Worm (Caenorhabditis elegans) whole organism, late embryonic: ENCODE results near the gene C23H5.11.

Experiments
- C08G9.2 ChIP-seq: sonication (generic microtip); optimal IDR thresholded peaks from 2 replicates; lab custom pipeline; 2016; ENCODE audit warnings: mild to moderate bottlenecking, missing genetic modification characterization, moderate library complexity, missing compliant biosample characterization
- C38D4.7 ChIP-seq: fragments of 200-800 bp; sonication (Bioruptor generic); optimal IDR thresholded peaks from 2 replicates; lab custom pipeline; 2018; ENCODE audit warnings: mild to moderate bottlenecking, missing genetic modification characterization, moderate library complexity, missing compliant biosample characterization
- F13H6.1 ChIP-seq: sonication (generic microtip); optimal IDR thresholded peaks from 2 replicates; lab custom pipeline; 2016; ENCODE audit warnings: missing genetic modification characterization, missing compliant biosample characterization
- ahr-1 ChIP-seq: sonication (generic microtip); optimal IDR thresholded peaks from 2 replicates; lab custom pipeline; 2016; ENCODE audit warnings: missing genetic modification characterization, missing compliant biosample characterization
- ceh-18 ChIP-seq: sonication (generic microtip); optimal IDR thresholded peaks from 2 replicates; lab custom pipeline; 2016; ENCODE audit warnings: missing genetic modification characterization, missing compliant biosample characterization
- ceh-2 ChIP-seq: sonication (generic microtip); optimal IDR thresholded peaks from 2 replicates; lab custom pipeline; 2016; ENCODE audit warnings: missing genotype, missing genetic modification characterization, missing compliant biosample characterization
- ceh-24 ChIP-seq: sonication (generic microtip); optimal IDR thresholded peaks from 2 replicates; lab custom pipeline; 2016; ENCODE audit warnings: mild to moderate bottlenecking, missing genetic modification characterization, missing compliant biosample characterization
- ceh-30 ChIP-seq: fragments of 150-350 bp; optimal IDR thresholded peaks from 2 replicates; lab custom pipeline; 2014; ENCODE audit warnings: missing biosample characterization, missing genetic modification characterization
- ceh-45 ChIP-seq: fragments of 200-800 bp; sonication (Bioruptor generic); IDR thresholded peaks from 2 replicates; pipeline ENCODE4 v1.3.6; 2022; ENCODE audit warnings: missing genetic modification reagents, missing genetic modification characterization, missing compliant biosample characterization
- ceh-9 ChIP-seq: sonication (generic microtip); optimal IDR thresholded peaks from 2 replicates; lab custom pipeline; 2016; ENCODE audit warnings: mild to moderate bottlenecking, missing genetic modification characterization, inconsistent platforms, missing compliant biosample characterization
- che-1 ChIP-seq: sonication (generic microtip); optimal IDR thresholded peaks from 2 replicates; lab custom pipeline; 2016; ENCODE audit warnings: mild to moderate bottlenecking, missing genetic modification characterization, missing compliant biosample characterization
- elt-2 ChIP-seq: sonication (generic microtip); optimal IDR thresholded peaks from 2 replicates; lab custom pipeline; 2016; ENCODE audit warnings: missing genetic modification reagents, missing genetic modification characterization, missing compliant biosample characterization
- ets-4 ChIP-seq: sonication (generic microtip); optimal IDR thresholded peaks from 2 replicates; lab custom pipeline; 2016; ENCODE audit warnings: missing genetic modification characterization, missing compliant biosample characterization
- eyg-1 ChIP-seq: sonication (generic microtip); optimal IDR thresholded peaks from 2 replicates; lab custom pipeline; 2016; ENCODE audit warnings: missing genotype, missing genetic modification characterization, missing compliant biosample characterization
- fkh-10 ChIP-seq: fragments of 150-350 bp; optimal IDR thresholded peaks from 2 replicates; lab custom pipeline; 2014; ENCODE audit warnings: missing biosample characterization, missing genetic modification reagents, missing genetic modification characterization
- gmeb-2 ChIP-seq: sonication (generic microtip); optimal IDR thresholded peaks from 2 replicates; lab custom pipeline; 2016; ENCODE audit warnings: missing genetic modification characterization, inconsistent platforms, missing compliant biosample characterization
- hlh-8 ChIP-seq: sonication (generic microtip); optimal IDR thresholded peaks from 2 replicates; lab custom pipeline; 2016; ENCODE audit warnings: missing genotype, missing genetic modification characterization, missing compliant biosample characterization
- lim-6 ChIP-seq: sonication (generic microtip); optimal IDR thresholded peaks from 2 replicates; lab custom pipeline; 2016; ENCODE audit warnings: missing genetic modification characterization, missing compliant biosample characterization
- nhr-11 ChIP-seq: fragments of 150-350 bp; optimal IDR thresholded peaks from 2 replicates; lab custom pipeline; 2014; ENCODE audit warnings: missing biosample characterization, missing genetic modification characterization
- nhr-232 ChIP-seq: sonication (generic microtip); optimal IDR thresholded peaks from 2 replicates; lab custom pipeline; 2016; ENCODE audit warnings: missing genetic modification characterization, missing compliant biosample characterization
- pag-3 ChIP-seq: sonication (generic microtip); optimal IDR thresholded peaks from 2 replicates; lab custom pipeline; 2016; ENCODE audit warnings: missing compliant biosample characterization, missing genetic modification characterization, borderline replicate concordance
- pha-2 ChIP-seq: sonication (generic microtip); optimal IDR thresholded peaks from 2 replicates; lab custom pipeline; 2017; ENCODE audit warnings: mild to moderate bottlenecking, missing genetic modification characterization, missing compliant biosample characterization
- ref-2 ChIP-seq: sonication (generic microtip); optimal IDR thresholded peaks from 2 replicates; lab custom pipeline; 2016; ENCODE audit warnings: missing genetic modification characterization, missing compliant biosample characterization
- rnt-1 ChIP-seq: sonication (generic microtip); optimal IDR thresholded peaks from 2 replicates; lab custom pipeline; 2016; ENCODE audit warnings: missing genetic modification characterization, missing compliant biosample characterization
- sdc-2 ChIP-seq: sonication (generic microtip); optimal IDR thresholded peaks from 2 replicates; lab custom pipeline; 2016; ENCODE audit warnings: missing genotype, missing genetic modification characterization, missing compliant biosample characterization
- sox-4 ChIP-seq: sonication (generic microtip); optimal IDR thresholded peaks from 2 replicates; lab custom pipeline; 2017; ENCODE audit warnings: mild to moderate bottlenecking, missing genetic modification characterization, inconsistent platforms, missing compliant biosample characterization
- syd-9 ChIP-seq: sonication (generic microtip); optimal IDR thresholded peaks from 2 replicates; lab custom pipeline; 2016; ENCODE audit warnings: mild to moderate bottlenecking, missing genetic modification characterization, moderate library complexity, missing compliant biosample characterization
- unc-3 ChIP-seq, 2 experiments: fragments of 200-800 bp in 1 of 2; sonication (Bioruptor generic) in 1 of 2; sonication (generic microtip) in 1 of 2; conservative IDR thresholded peaks in 1 of 2; optimal IDR thresholded peaks in 1 of 2; 2 replicates each; pipeline versions ENCODE4 v1.3.6 to Lab custom; 2016 to 2022; ENCODE audit warnings: missing compliant biosample characterization in 2 of 2, missing genetic modification characterization in 2 of 2, missing genetic modification reagents in 1 of 2
- unc-42 ChIP-seq: sonication (generic microtip); optimal IDR thresholded peaks from 2 replicates; lab custom pipeline; 2016; ENCODE audit warnings: missing genotype, missing genetic modification characterization, missing compliant biosample characterization
- unc-55 ChIP-seq: sonication (generic microtip); optimal IDR thresholded peaks from 2 replicates; lab custom pipeline; 2017; ENCODE audit warnings: missing biosample characterization, missing genetic modification reagents, missing genetic modification characterization
- unc-86 ChIP-seq: sonication (generic microtip); optimal IDR thresholded peaks from 2 replicates; lab custom pipeline; 2016; ENCODE audit warnings: missing genetic modification characterization, missing compliant biosample characterization
- zip-5 ChIP-seq: sonication (generic microtip); optimal IDR thresholded peaks from 2 replicates; lab custom pipeline; 2016; ENCODE audit warnings: missing genetic modification characterization, missing compliant biosample characterization

The C23H5.11 gene

DNA sequence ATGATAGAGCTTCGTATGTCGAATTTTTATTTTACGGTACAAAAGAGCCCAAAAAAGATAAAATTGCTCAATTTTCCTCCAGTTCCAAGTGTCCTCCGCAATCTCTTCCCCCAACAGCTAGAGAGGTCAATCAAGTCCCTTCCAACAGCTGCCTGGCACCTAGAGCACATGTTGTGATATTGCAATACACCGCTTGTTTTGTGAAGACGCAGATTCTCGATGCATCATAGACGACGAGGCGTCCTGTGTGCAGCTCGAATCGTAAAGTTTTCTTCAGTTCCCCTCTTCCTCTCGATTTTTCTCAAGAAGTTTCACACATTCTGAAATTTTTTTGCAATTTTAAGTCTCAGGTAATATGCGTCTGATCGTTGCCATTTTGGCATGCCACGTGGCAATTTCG, 36.9 kb upstream of the C23H5.11 start, which contains the start of gene test-1:
test-1 (plus strand) TSS at position 345 of the 400 bp plus-strand sequence.
- TF ChIP-seq zip-5 (no peak), unc-42 (no peak), hlh-8 (tag; lab: Kevin White, UChicago) (peak; percentile 43), unc-55 (GFP tag; lab: Kevin White, UChicago) (peak; percentile 18), nhr-11 (tag; lab: Kevin White, UChicago) (no peak)

- TF ChIP-seq F13H6.1 (no peak), eyg-1 (tag; lab: Kevin White, UChicago) (no peak), pha-2 (tag; lab: Kevin White, UChicago) (no peak), ceh-30 (tag; lab: Kevin White, UChicago) (no peak), sox-4 (tag; lab: Kevin White, UChicago) (no peak), ets-4 (tag; lab: Kevin White, UChicago) (no peak), lim-6 (tag; lab: Kevin White, UChicago) (no peak), hlh-8 (tag; lab: Kevin White, UChicago) (no peak), rnt-1 (tag; lab: Kevin White, UChicago) (no peak), gmeb-2 (tag; lab: Kevin White, UChicago) (no peak), syd-9 (tag; lab: Kevin White, UChicago) (no peak)
- TF ChIP-seq, all 69 proteins: peak for 0
Observed at ce11 chrIV:2133431-2133940, 33.8 kb upstream of the C23H5.11 start, which contains the start of gene C23H5.12. TSS of gene C23H5.12 (plus strand) at chrIV:2133481.

DNA sequence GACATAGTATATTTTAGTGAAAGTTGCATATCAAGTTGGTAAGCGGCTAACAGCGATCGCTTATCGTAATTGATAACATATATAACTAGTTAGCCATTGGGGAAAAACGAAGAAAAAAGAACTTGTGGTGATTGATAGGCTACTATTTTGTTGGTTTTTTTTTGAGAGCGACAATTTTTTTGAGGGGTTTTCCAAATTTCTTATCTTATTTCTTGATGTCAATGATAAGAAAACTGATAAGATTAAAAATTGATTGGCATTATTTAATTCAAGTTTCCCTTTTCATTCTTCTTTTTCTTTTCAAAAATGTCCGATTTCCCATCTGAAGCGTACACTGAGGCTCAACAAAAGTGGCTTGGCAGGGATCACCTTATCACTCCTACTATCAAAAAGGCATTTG, 31.0 kb upstream of the C23H5.11 start, which contains the start of gene prmt-6:
prmt-6 (plus strand) TSS at position 252 of the 400 bp plus-strand sequence.
- peak; percentile 80 for TF ChIP-seq elt-2 (tag; lab: Kevin White, UChicago)
- TF ChIP-seq ceh-45 (GFP tag; lab: Robert Waterston, UW): no peak

- TF ChIP-seq fkh-10 (GFP tag; lab: Kevin White, UChicago) (no peak), ceh-9 (tag; lab: Kevin White, UChicago) (no peak), unc-3 (GFP tag; conservative IDR thresholded peaks at IDR 0.05; lab: Robert Waterston, UW) (no peak), unc-3 (tag; optimal IDR thresholded peaks at IDR 0.05; lab: Kevin White, UChicago) (no peak), ceh-18 (tag; lab: Kevin White, UChicago) (no peak), ceh-45 (GFP tag; lab: Robert Waterston, UW) (no peak), eyg-1 (tag; lab: Kevin White, UChicago) (no peak), nhr-11 (tag; lab: Kevin White, UChicago) (no peak), sdc-2 (tag; lab: Kevin White, UChicago) (no peak), ceh-24 (tag; lab: Kevin White, UChicago) (no peak), C38D4.7 (GFP tag; lab: Kevin White, UChicago) (no peak), nhr-232 (no peak), ets-4 (tag; lab: Kevin White, UChicago) (no peak), unc-55 (GFP tag; lab: Kevin White, UChicago) (no peak), unc-86 (no peak), ceh-2 (tag; lab: Kevin White, UChicago) (no peak), che-1 (no peak)
Observed at ce11 chrIV:2128761-2129160, 29.1 kb upstream of the C23H5.11 start, which contains the start of gene grl-20. TSS of gene grl-20 (minus strand) at chrIV:2128861.

DNA sequence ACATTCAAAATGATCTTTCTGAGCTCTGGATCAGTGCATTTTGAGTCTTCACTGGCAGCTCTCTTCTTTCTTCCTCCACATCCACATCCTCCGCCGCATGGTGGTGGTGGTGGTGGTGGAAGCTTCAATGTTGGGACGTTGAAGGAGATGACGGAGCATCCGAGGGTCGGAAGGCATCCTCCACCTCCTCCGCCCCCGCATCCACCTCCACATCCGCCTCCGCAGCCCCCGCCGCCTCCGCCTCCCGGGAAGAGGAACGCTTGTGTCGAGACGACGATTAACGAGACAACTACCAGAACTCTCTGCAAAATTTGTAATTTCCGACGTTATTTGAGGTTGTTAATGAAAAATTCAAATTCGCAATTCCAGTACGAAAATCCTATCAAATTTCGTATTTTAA, 27.7 kb upstream of the C23H5.11 start:
- TF ChIP-seq sdc-2 (tag; lab: Kevin White, UChicago) (no peak), C08G9.2 (tag; lab: Kevin White, UChicago) (no peak), ref-2 (tag; lab: Kevin White, UChicago) (no peak), ahr-1 (no peak), pag-3 (tag; lab: Kevin White, UChicago) (no peak)
